Fruit fly (Drosophila melanogaster) whole organism, wandering third instar larva: ENCODE data around the gene CG10550.

Experiments
- CrebA ChIP-seq: fragments of 200-800 bp; sonication (Bioruptor generic); optimal IDR thresholded peaks from 2 replicates; lab custom pipeline; 2016; ENCODE audit warnings: missing biosample characterization, mild to moderate bottlenecking, missing genetic modification characterization, borderline replicate concordance
- Hr78 ChIP-seq: fragments of >200 bp; optimal IDR thresholded peaks from 2 replicates; lab custom pipeline; 2017; ENCODE audit warnings: missing biosample characterization, missing genetic modification characterization
- Mio ChIP-seq: sonication (Bioruptor generic); optimal IDR thresholded peaks from 2 replicates; lab custom pipeline; 2016; ENCODE audit warnings: missing biosample characterization, missing genetic modification characterization
- Vsx2 ChIP-seq: fragments of 200-300, 225-300 bp; sonication (Bioruptor generic); optimal IDR thresholded peaks from 2 replicates; lab custom pipeline; 2018; ENCODE audit warnings: missing biosample characterization, missing genetic modification characterization; ENCODE audit not compliant: partially characterized antibody
- h ChIP-seq: fragments of 200-800 bp; sonication (Bioruptor generic); optimal IDR thresholded peaks from 3 replicates; lab custom pipeline; 2016; ENCODE audit warnings: missing biosample characterization, mild to moderate bottlenecking, missing genetic modification characterization
- lola ChIP-seq: fragments of >200 bp; optimal IDR thresholded peaks from 2 replicates; lab custom pipeline; 2017; ENCODE audit warnings: missing biosample characterization, missing genetic modification characterization
- psq ChIP-seq: fragments of 200-800 bp; sonication (Bioruptor generic); optimal IDR thresholded peaks from 3 replicates; lab custom pipeline; 2017; ENCODE audit warnings: missing biosample characterization, mild to moderate bottlenecking, missing genetic modification characterization, moderate library complexity
- tai ChIP-seq: sonication (Bioruptor generic); optimal IDR thresholded peaks from 2 replicates; lab custom pipeline; 2016; ENCODE audit warnings: missing biosample characterization, missing genetic modification characterization

dm6 chr3R:25260670-25261069 is 47.5 kb downstream of the CG10550 start:
- TF ChIP-seq Hr78 (GFP tag; lab: Kevin White, UChicago) (no peak), psq (GFP tag; lab: Kevin White, UChicago) (no peak), Vsx2 (GFP tag; lab: Kevin White, UChicago) (no peak), h (GFP tag; lab: Kevin White, UChicago) (no peak), Mio (GFP tag; lab: Kevin White, UChicago) (no peak), tai (no peak), lola (GFP tag; lab: Kevin White, UChicago) (no peak), CrebA (GFP tag; lab: Kevin White, UChicago) (no peak)
